Fruit fly (Drosophila melanogaster): ENCODE results near the gene Cad74A.

dm6 chr3L:17386612-17387382 is 7.5 kb upstream of the Cad74A start:
- TF ChIP-seq Dfd (GFP tag; optimal IDR thresholded peaks at IDR 0.05) (no peak), Jra (GFP tag; optimal IDR thresholded peaks at IDR 0.05) (no peak), jim (GFP tag; optimal IDR thresholded peaks at IDR 0.05) (no peak), br (GFP tag; optimal IDR thresholded peaks at IDR 0.05) (no peak), pan (optimal IDR thresholded peaks at IDR 0.05) (no peak)
